Worm (Caenorhabditis elegans): ENCODE measurements around the gene F47E1.2.

DNA sequence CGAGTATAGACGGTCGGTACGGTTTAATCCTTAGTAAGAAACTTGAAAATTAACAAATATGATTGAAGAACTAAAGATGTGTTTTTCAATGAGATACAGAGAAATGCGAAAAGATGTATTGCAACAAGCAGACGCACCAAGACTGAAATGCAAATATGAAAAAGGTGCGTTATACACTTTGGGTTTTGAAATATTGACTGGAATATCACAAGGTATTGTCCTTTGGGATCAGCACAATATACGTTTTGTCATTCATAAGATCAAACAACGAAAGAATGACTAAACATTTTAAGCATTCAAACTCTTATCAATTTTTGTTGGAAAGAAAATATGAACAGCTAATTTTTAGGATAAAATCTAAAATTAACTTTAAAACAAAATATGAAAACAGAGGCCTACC lies 34.7 kb upstream of the F47E1.2 start, which contains the start of gene T25B6.6:
- no peak for TF ChIP-seq elt-3 (tag; optimal IDR thresholded peaks at IDR 0.05)
- no peak for TF ChIP-seq nhr-12 (tag; optimal IDR thresholded peaks at IDR 0.05)
- no peak for TF ChIP-seq nhr-76 (tag; optimal IDR thresholded peaks at IDR 0.05)
- no peak for TF ChIP-seq hlh-1 (tag; optimal IDR thresholded peaks at IDR 0.05)
- no peak for TF ChIP-seq snpc-4 (tag; optimal IDR thresholded peaks at IDR 0.05)
- no peak for TF ChIP-seq sptf-1 (tag; optimal IDR thresholded peaks at IDR 0.05)
- no peak for TF ChIP-seq blmp-1 (tag; optimal IDR thresholded peaks at IDR 0.05)
- no peak for TF ChIP-seq unc-62 (GFP tag; optimal IDR thresholded peaks at IDR 0.05)
